Fruit fly (Drosophila melanogaster): ENCODE data around the gene aph-1.
A peak's percentile ranks its signal among the peaks of the same experiment; 100 is the strongest.

DNA sequence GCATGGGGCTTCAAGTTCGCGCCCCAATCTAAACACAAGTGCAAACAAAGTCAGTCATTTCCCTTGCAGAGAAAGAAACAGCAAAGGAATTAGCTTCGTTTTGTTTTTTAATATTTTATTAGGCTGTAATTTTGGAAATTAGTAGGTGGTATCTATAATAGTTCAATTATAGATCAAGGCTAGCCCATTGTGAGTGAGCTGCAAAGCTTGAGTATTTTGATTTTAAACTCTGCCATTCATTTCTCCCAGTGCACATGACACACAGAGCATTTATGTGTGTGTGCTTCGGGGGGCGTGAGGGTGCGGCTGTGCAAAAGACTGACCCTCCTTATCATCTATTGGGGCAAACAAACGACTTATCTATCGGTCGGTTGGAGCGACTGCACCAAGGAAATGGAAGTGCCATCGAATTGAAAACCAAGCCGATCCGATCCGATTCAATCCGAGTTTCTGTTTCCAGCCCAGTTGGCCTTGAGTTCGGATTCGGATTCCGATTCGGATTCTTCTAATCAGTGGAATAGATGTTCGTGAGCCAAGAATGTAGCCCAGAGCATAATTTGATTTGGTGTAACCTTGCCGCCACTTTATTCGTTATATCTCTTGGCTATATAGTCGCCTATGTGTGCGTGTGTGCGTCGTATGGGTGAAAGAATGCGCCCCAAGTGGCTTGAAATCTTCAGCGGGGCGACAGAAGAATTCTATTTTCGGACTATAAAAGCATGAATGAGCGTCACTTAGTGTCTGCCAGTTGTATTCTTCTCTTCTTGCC, 34.5 kb upstream of the aph-1 start:
- TF ChIP-seq CG32264 (GFP tag; optimal IDR thresholded peaks at IDR 0.05) (no peak), Hr78 (GFP tag; optimal IDR thresholded peaks at IDR 0.05) (no peak), usp (GFP tag; optimal IDR thresholded peaks at IDR 0.05) (no peak), CrebA (GFP tag; optimal IDR thresholded peaks at IDR 0.05; ENCODE audit: borderline replicate concordance) (no peak), GATAd (GFP tag; optimal IDR thresholded peaks at IDR 0.05) (no peak), Myc (optimal IDR thresholded peaks at IDR 0.05) (no peak), jim (GFP tag; optimal IDR thresholded peaks at IDR 0.05) (no peak), Hr83 (GFP tag; optimal IDR thresholded peaks at IDR 0.05; ENCODE audit: poor library complexity, severe bottlenecking) (no peak), woc (GFP tag; optimal IDR thresholded peaks at IDR 0.05) (no peak), fru (GFP tag; optimal IDR thresholded peaks at IDR 0.05) (peak; percentile 35), pan (optimal IDR thresholded peaks at IDR 0.05) (no peak)

All from whole organism, wandering third instar larva.